Worm (Caenorhabditis elegans) whole organism, mixed stage, embryonic: ENCODE measurements around the gene F36H5.12.

Experiments used
- bed-3 ChIP-seq: fragments of 200-800 bp; sonication (Bioruptor generic); optimal IDR thresholded peaks from 3 replicates; lab custom pipeline; 2018; ENCODE audit warnings: mild to moderate bottlenecking, missing genetic modification characterization, moderate library complexity, missing compliant biosample characterization
- ces-1 ChIP-seq: fragments of 150-350 bp; optimal IDR thresholded peaks from 2 replicates; lab custom pipeline; 2014; ENCODE audit warnings: missing biosample characterization, missing genetic modification reagents, missing genetic modification characterization
- cnd-1 ChIP-seq: fragments of 200-800 bp; sonication (Bioruptor generic); optimal IDR thresholded peaks from 2 replicates; lab custom pipeline; 2018; ENCODE audit warnings: mild to moderate bottlenecking, missing genetic modification characterization, missing compliant biosample characterization
- elt-3 ChIP-seq: fragments of 150-350 bp; optimal IDR thresholded peaks from 2 replicates; lab custom pipeline; 2014; ENCODE audit warnings: missing biosample characterization, missing genetic modification characterization
- lin-13 ChIP-seq: fragments of 150-350 bp; optimal IDR thresholded peaks from 2 replicates; lab custom pipeline; 2014; ENCODE audit warnings: missing biosample characterization, missing genetic modification characterization
- lsy-2 ChIP-seq: fragments of 150-350 bp; optimal IDR thresholded peaks from 2 replicates; lab custom pipeline; 2014; ENCODE audit warnings: missing biosample characterization, missing genetic modification characterization
- mep-1 ChIP-seq: fragments of 150-350 bp; optimal IDR thresholded peaks from 2 replicates; lab custom pipeline; 2017; ENCODE audit warnings: missing biosample characterization, missing genetic modification reagents, missing genetic modification characterization, inconsistent platforms
- pha-4 ChIP-seq: fragments of 150-350 bp; optimal IDR thresholded peaks from 2 replicates; lab custom pipeline; 2018; ENCODE audit warnings: missing biosample characterization, missing genetic modification reagents, missing genetic modification characterization
- unc-39 ChIP-seq: fragments of 150-350 bp; optimal IDR thresholded peaks from 2 replicates; lab custom pipeline; 2014; ENCODE audit warnings: missing biosample characterization, missing genetic modification characterization
- unc-62 ChIP-seq: fragments of 150-350 bp; optimal IDR thresholded peaks from 2 replicates; lab custom pipeline; 2014; ENCODE audit warnings: missing biosample characterization, missing genetic modification reagents, missing genetic modification characterization

ce11 chrII:1703363-1703762 lies 39.3 kb upstream of the F36H5.12 start, which contains the start of gene fbxb-47:
- TF ChIP-seq cnd-1 (tag; lab: Kevin White, UChicago): no peak
- TF ChIP-seq pha-4: no peak
- no peak for TF ChIP-seq lin-13
- no peak for TF ChIP-seq lsy-2 (tag; lab: Kevin White, UChicago)
- TF ChIP-seq bed-3: no peak
- no peak for TF ChIP-seq ces-1 (GFP tag; lab: Kevin White, UChicago)
- no peak for TF ChIP-seq elt-3 (tag; lab: Kevin White, UChicago)
- TF ChIP-seq mep-1 (tag; lab: Kevin White, UChicago): no peak
- TF ChIP-seq unc-39 (tag; lab: Kevin White, UChicago): no peak
- TF ChIP-seq unc-62 (GFP tag; lab: Kevin White, UChicago): no peak
